Fruit fly (Drosophila melanogaster): ENCODE measurements around the gene Noc1.

Noc1 gene

dm6 chr3L:11084557-11085231 is 10.1 kb downstream of the Noc1 start (continued):
- TF ChIP-seq cwo (GFP tag; optimal IDR thresholded peaks at IDR 0.05) (peak; percentile 91), CG12659 (GFP tag; optimal IDR thresholded peaks at IDR 0.05) (peak; percentile 96), CG17359 (tag; optimal IDR thresholded peaks at IDR 0.05) (peak; percentile 97), cg (GFP tag; optimal IDR thresholded peaks at IDR 0.05) (peak; percentile 23), tx (GFP tag; optimal IDR thresholded peaks at IDR 0.05) (peak; percentile 93), Mad (GFP tag; optimal IDR thresholded peaks at IDR 0.05) (peak; percentile 86), sim (GFP tag; IDR thresholded peaks at IDR 0.05) (peak; percentile 96), Ravus (GFP tag; IDR thresholded peaks at IDR 0.05) (peak; percentile 80), CG6175 (GFP tag; IDR thresholded peaks at IDR 0.05) (peak; percentile 75; the same call in 2 of the 3 replicates), dm (GFP tag; optimal IDR thresholded peaks at IDR 0.05) (peak; percentile 94), Hmx (GFP tag; optimal IDR thresholded peaks at IDR 0.05) (peak; percentile 89), eyg (GFP tag; optimal IDR thresholded peaks at IDR 0.05) (peak; percentile 95), CG7357 (GFP tag; IDR thresholded peaks at IDR 0.05) (peak; percentile 87; the same call in 2 of the 3 replicates), Awh (GFP tag; IDR thresholded peaks at IDR 0.05) (peak; percentile 98), CG10147 (GFP tag; optimal IDR thresholded peaks at IDR 0.05) (peak; percentile 95), CG13123 (GFP tag; optimal IDR thresholded peaks at IDR 0.05) (peak; percentile 92), CG13775 (GFP tag; optimal IDR thresholded peaks at IDR 0.05) (peak; percentile 94), ro (GFP tag; IDR thresholded peaks at IDR 0.05) (peak; percentile 86), CkIIα-i1 (GFP tag; IDR thresholded peaks at IDR 0.05) (peak; percentile 66; the same call in 1 of the 2 replicates), CG11247 (GFP tag; IDR thresholded peaks at IDR 0.05) (peak; percentile 89), Bteb2 (GFP tag; optimal IDR thresholded peaks at IDR 0.05) (peak; percentile 94), Blimp-1 (GFP tag; optimal IDR thresholded peaks at IDR 0.05) (peak; percentile 95), CG15269 (tag; optimal IDR thresholded peaks at IDR 0.05) (peak; percentile 97), HHEX (GFP tag; optimal IDR thresholded peaks at IDR 0.05) (peak; percentile 94), CG3726 (GFP tag; IDR thresholded peaks at IDR 0.05) (peak; percentile 96), disco-r (GFP tag; optimal IDR thresholded peaks at IDR 0.05) (peak; percentile 92), fd3F (GFP tag; optimal IDR thresholded peaks at IDR 0.05) (peak; percentile 89), Dfd (GFP tag; optimal IDR thresholded peaks at IDR 0.05) (no peak), nerfin-1 (tag; optimal IDR thresholded peaks at IDR 0.05) (peak; percentile 93), CG34224 (GFP tag; IDR thresholded peaks at IDR 0.05; ENCODE audit: partially characterized antibody) (no peak), stwl (tag; optimal IDR thresholded peaks at IDR 0.05) (peak; percentile 62), hb (GFP tag; IDR thresholded peaks at IDR 0.05; ENCODE audit: partially characterized antibody) (no peak), Aef1 (GFP tag; IDR thresholded peaks at IDR 0.05) (peak; percentile 94), MESR4 (GFP tag; optimal IDR thresholded peaks at IDR 0.05) (peak; percentile 56), kay (GFP tag; optimal IDR thresholded peaks at IDR 0.05) (peak; percentile 91), CG10462 (GFP tag; optimal IDR thresholded peaks at IDR 0.05) (peak; percentile 97), CG10321 (GFP tag; IDR thresholded peaks at IDR 0.05) (peak; percentile 81), Myb (GFP tag; optimal IDR thresholded peaks at IDR 0.05) (peak; percentile 81), CG11085 (GFP tag; IDR thresholded peaks at IDR 0.05) (peak; percentile 82), bcd (GFP tag; optimal IDR thresholded peaks at IDR 0.05) (peak; percentile 95), tin (GFP tag; optimal IDR thresholded peaks at IDR 0.05) (peak; percentile 97), CG6689 (GFP tag; IDR thresholded peaks at IDR 0.05) (peak; percentile 96), mld (GFP tag; IDR thresholded peaks at IDR 0.05; ENCODE audit: partially characterized antibody) (no peak), CG11695 (GFP tag; IDR thresholded peaks at IDR 0.05) (peak; percentile 94), ato (GFP tag; IDR thresholded peaks at IDR 0.05; ENCODE audit: partially characterized antibody) (no peak), jing (GFP tag; optimal IDR thresholded peaks at IDR 0.05) (peak; percentile 93), CG13287 (GFP tag; IDR thresholded peaks at IDR 0.05; ENCODE audit: partially characterized antibody) (no peak), CG10267 (tag; optimal IDR thresholded peaks at IDR 0.05) (peak; percentile 94), ac (GFP tag; optimal IDR thresholded peaks at IDR 0.05) (peak; percentile 90)
